Fruit fly (Drosophila melanogaster) whole organism, embryonic: ENCODE results near the gene CG8173.
A peak's percentile ranks its signal among the peaks of the same experiment; 100 is the strongest.

ENCODE experiments used
- CG12769 ChIP-seq: fragments of 200-800 bp; sonication (Bioruptor generic); optimal IDR thresholded peaks from 2 replicates; lab custom pipeline; 2019; ENCODE audit warnings: missing biosample characterization, mild to moderate bottlenecking, missing genetic modification characterization, moderate library complexity
- CG1602 ChIP-seq: fragments of 200-800 bp; sonication (Bioruptor generic); optimal IDR thresholded peaks from 3 replicates; lab custom pipeline; 2016; ENCODE audit warnings: missing biosample characterization, missing genetic modification characterization
- CG17328 ChIP-seq: fragments of 200-800 bp; sonication (Bioruptor generic); IDR thresholded peaks from 2 replicates; pipeline ENCODE4 v1.3.6; 2022; ENCODE audit warnings: missing biosample characterization, missing genetic modification characterization
- CG17385 ChIP-seq: fragments of 200-800 bp; sonication (Bioruptor generic); optimal IDR thresholded peaks from 3 replicates; lab custom pipeline; 2018; ENCODE audit warnings: missing biosample characterization, mild to moderate bottlenecking, missing genetic modification characterization
- CG1832 ChIP-seq: fragments of 200-800 bp; sonication (Bioruptor generic); optimal IDR thresholded peaks from 2 replicates; lab custom pipeline; 2017; ENCODE audit warnings: missing biosample characterization, mild to moderate bottlenecking, missing genetic modification characterization, inconsistent platforms
- CG30020 ChIP-seq: fragments of 200-800 bp; optimal IDR thresholded peaks from 2 replicates; lab custom pipeline; 2019; ENCODE audit warnings: missing biosample characterization, mild to moderate bottlenecking, missing genetic modification characterization, moderate library complexity
- CG34224 ChIP-seq: fragments of 200-800 bp; sonication (Bioruptor generic); IDR thresholded peaks from 3 replicates; pipeline ENCODE4 v1.3.6; 2022; ENCODE audit warnings: missing biosample characterization, missing genetic modification characterization; ENCODE audit not compliant: partially characterized antibody
- CG3838 ChIP-seq: fragments of 200-800 bp; sonication (Bioruptor generic); optimal IDR thresholded peaks from 3 replicates; lab custom pipeline; 2016; ENCODE audit warnings: missing biosample characterization, missing genetic modification characterization
- CG4360 ChIP-seq: fragments of 200-800 bp; sonication (Bioruptor generic); IDR thresholded peaks from 2 replicates; pipeline ENCODE4 v1.3.6; 2022; ENCODE audit warnings: missing biosample characterization, missing genetic modification characterization
- CG5245 ChIP-seq: fragments of 200-800 bp; sonication (Bioruptor generic); optimal IDR thresholded peaks from 3 replicates; lab custom pipeline; 2016; ENCODE audit warnings: missing biosample characterization, missing genetic modification characterization
- CG7271 ChIP-seq: fragments of 200-800 bp; sonication (Bioruptor generic); optimal IDR thresholded peaks from 2 replicates; lab custom pipeline; 2018; ENCODE audit warnings: missing biosample characterization, mild to moderate bottlenecking, missing genetic modification characterization, moderate library complexity
- CG7372 ChIP-seq: fragments of 200-800 bp; sonication (Bioruptor generic); IDR thresholded peaks from 2 replicates; pipeline ENCODE4 v1.3.6; 2022; ENCODE audit warnings: missing biosample characterization, missing genetic modification characterization
- CG7786 ChIP-seq: fragments of 200-800 bp; sonication (Bioruptor generic); optimal IDR thresholded peaks from 2 replicates; lab custom pipeline; 2016; ENCODE audit warnings: missing biosample characterization, missing genetic modification characterization
- CG7839 ChIP-seq: fragments of 200-800 bp; sonication (Bioruptor generic); optimal IDR thresholded peaks from 3 replicates; lab custom pipeline; 2018; ENCODE audit warnings: missing biosample characterization, mild to moderate bottlenecking, missing genetic modification characterization, moderate library complexity
- CG7963 ChIP-seq: fragments of 200-800 bp; sonication (Bioruptor generic); IDR thresholded peaks from 3 replicates; pipeline ENCODE4 v1.3.6; 2022; ENCODE audit warnings: missing biosample characterization, missing genetic modification characterization; ENCODE audit not compliant: partially characterized antibody
- CG7987 ChIP-seq: fragments of 200-800 bp; sonication (Bioruptor generic); optimal IDR thresholded peaks from 2 replicates; lab custom pipeline; 2018; ENCODE audit warnings: missing biosample characterization, mild to moderate bottlenecking, missing genetic modification characterization, moderate library complexity
- CG8089 ChIP-seq: fragments of 200-800 bp; sonication (Bioruptor generic); optimal IDR thresholded peaks from 3 replicates; lab custom pipeline; 2016; ENCODE audit warnings: missing biosample characterization, missing genetic modification characterization
- CG8281 ChIP-seq: fragments of 200-800 bp; sonication (Bioruptor generic); optimal IDR thresholded peaks from 2 replicates; lab custom pipeline; 2018; ENCODE audit warnings: missing biosample characterization, mild to moderate bottlenecking, missing genetic modification characterization, moderate library complexity
- CG8290 ChIP-seq, 3 experiments: fragments of 200-800 bp; sonication (Bioruptor generic); optimal IDR thresholded peaks; 2 replicates each; lab custom pipeline; 2016 to 2019; ENCODE audit warnings: missing biosample characterization in 3 of 3, missing genetic modification characterization in 3 of 3, mild to moderate bottlenecking in 2 of 3, moderate library complexity in 1 of 3
- Chrac-16 ChIP-seq: fragments of 200-800 bp; sonication (Bioruptor generic); optimal IDR thresholded peaks from 3 replicates; lab custom pipeline; 2016; ENCODE audit warnings: missing biosample characterization, missing genetic modification characterization
- Deaf1 ChIP-seq: fragments of 200-800 bp; optimal IDR thresholded peaks from 3 replicates; lab custom pipeline; 2019; ENCODE audit warnings: missing biosample characterization, mild to moderate bottlenecking, missing genetic modification characterization, moderate library complexity
- Doc3 ChIP-seq: fragments of 200-800 bp; sonication (Bioruptor generic); IDR thresholded peaks from 3 replicates; pipeline ENCODE4 v1.3.6; 2022; ENCODE audit warnings: missing biosample characterization, missing genetic modification characterization; ENCODE audit not compliant: partially characterized antibody
- Hey ChIP-seq: fragments of 200-800 bp; sonication (Bioruptor generic); optimal IDR thresholded peaks from 3 replicates; lab custom pipeline; 2018; ENCODE audit warnings: missing biosample characterization, mild to moderate bottlenecking, missing genetic modification characterization
- Neu2 ChIP-seq: fragments of 200-800 bp; sonication (Bioruptor generic); optimal IDR thresholded peaks from 3 replicates; lab custom pipeline; 2016; ENCODE audit warnings: missing biosample characterization, missing genetic modification characterization, borderline replicate concordance
- Optix ChIP-seq: fragments of 200-800 bp; sonication (Bioruptor generic); IDR thresholded peaks from 3 replicates; pipeline ENCODE4 v1.3.6; 2022; ENCODE audit warnings: missing biosample characterization, missing genetic modification characterization
- Poxn ChIP-seq: fragments of 200-800 bp; sonication (Bioruptor generic); IDR thresholded peaks from 2 replicates; pipeline ENCODE4 v1.3.6; 2022; ENCODE audit warnings: missing biosample characterization, missing genetic modification characterization
- Usf ChIP-seq: fragments of 200-800 bp; sonication (Bioruptor generic); optimal IDR thresholded peaks from 2 replicates; lab custom pipeline; 2017; ENCODE audit warnings: missing genotype, missing biosample characterization, missing genetic modification characterization
- ac ChIP-seq: fragments of 200-800 bp; sonication (Bioruptor generic); optimal IDR thresholded peaks from 3 replicates; lab custom pipeline; 2017; ENCODE audit warnings: missing biosample characterization, mild to moderate bottlenecking, missing genetic modification characterization
- bbx ChIP-seq: fragments of 200-800 bp; sonication (Bioruptor generic); IDR thresholded peaks from 2 replicates; pipeline ENCODE4 v1.3.6; 2022; ENCODE audit warnings: missing biosample characterization, missing genetic modification characterization; ENCODE audit not compliant: partially characterized antibody
- bigmax ChIP-seq: fragments of 200-800 bp; sonication (Bioruptor generic); optimal IDR thresholded peaks from 2 replicates; lab custom pipeline; 2018; ENCODE audit warnings: missing biosample characterization, mild to moderate bottlenecking, missing genetic modification characterization
- bsh ChIP-seq, 2 experiments: fragments of 200-800 bp; sonication (Bioruptor generic); optimal IDR thresholded peaks; 2 replicates each; lab custom pipeline; 2017 to 2018; ENCODE audit warnings: mild to moderate bottlenecking in 2 of 2, missing biosample characterization in 2 of 2, missing genetic modification characterization in 2 of 2, moderate library complexity in 1 of 2
- ci ChIP-seq: fragments of 200-800 bp; sonication (Bioruptor generic); IDR thresholded peaks from 3 replicates; pipeline ENCODE4 v1.3.6; 2022; ENCODE audit warnings: missing biosample characterization, missing genetic modification characterization
- dmrt99B ChIP-seq: fragments of 200-800 bp; sonication (Bioruptor generic); optimal IDR thresholded peaks from 2 replicates; lab custom pipeline; 2018; ENCODE audit warnings: missing biosample characterization, mild to moderate bottlenecking, missing genetic modification characterization, moderate library complexity
- ewg ChIP-seq: fragments of 200-800 bp; sonication (Bioruptor generic); optimal IDR thresholded peaks from 3 replicates; lab custom pipeline; 2017; ENCODE audit warnings: mild to moderate bottlenecking, missing biosample characterization, missing genetic modification reagents, missing genetic modification characterization
- fd3F ChIP-seq: fragments of 200-800 bp; sonication (Bioruptor generic); optimal IDR thresholded peaks from 2 replicates; lab custom pipeline; 2018; ENCODE audit warnings: missing biosample characterization, mild to moderate bottlenecking, missing genetic modification characterization, moderate library complexity
- gcm ChIP-seq: fragments of 200-800 bp; sonication (Bioruptor generic); optimal IDR thresholded peaks from 2 replicates; lab custom pipeline; 2019; ENCODE audit warnings: missing biosample characterization, mild to moderate bottlenecking, missing genetic modification characterization, moderate library complexity
- hkb ChIP-seq, 2 experiments: fragments of 200-800 bp in 1 of 2; fragments of >200 bp in 1 of 2; sonication (Bioruptor generic) in 1 of 2; IDR thresholded peaks in 1 of 2; optimal IDR thresholded peaks in 1 of 2; 2 replicates each; pipeline versions ENCODE4 v1.3.6 to Lab custom; 2017 to 2022; ENCODE audit warnings: missing biosample characterization in 1 of 2, missing genetic modification characterization in 1 of 2
- inv ChIP-seq: fragments of 200-800 bp; sonication (Bioruptor generic); IDR thresholded peaks from 2 replicates; pipeline ENCODE4 v1.3.6; 2022; ENCODE audit warnings: missing biosample characterization, missing genetic modification characterization; ENCODE audit not compliant: partially characterized antibody
- kah ChIP-seq: fragments of 200-800 bp; sonication (Bioruptor generic); optimal IDR thresholded peaks from 2 replicates; lab custom pipeline; 2018; ENCODE audit warnings: missing biosample characterization, mild to moderate bottlenecking, missing genetic modification characterization
- lbe ChIP-seq: fragments of 200-800 bp; sonication (Bioruptor generic); optimal IDR thresholded peaks from 2 replicates; lab custom pipeline; 2016; ENCODE audit warnings: missing biosample characterization, mild to moderate bottlenecking, missing genetic modification characterization
- lola ChIP-seq, 3 experiments: fragments of >200 bp in 2 of 3; fragments of 200-800 bp in 1 of 3; sonication (Bioruptor generic) in 1 of 3; optimal IDR thresholded peaks; 2 replicates each; lab custom pipeline; 2017 to 2019; ENCODE audit warnings: missing biosample characterization in 3 of 3, missing genetic modification characterization in 3 of 3, mild to moderate bottlenecking in 1 of 3, moderate library complexity in 1 of 3
- luna ChIP-seq: fragments of 200-800 bp; sonication (Bioruptor generic); optimal IDR thresholded peaks from 2 replicates; lab custom pipeline; 2016; ENCODE audit warnings: missing biosample characterization, missing genetic modification characterization
- org-1 ChIP-seq: fragments of 200-800 bp; sonication (Bioruptor generic); optimal IDR thresholded peaks from 2 replicates; lab custom pipeline; 2017; ENCODE audit warnings: missing biosample characterization, missing genetic modification characterization
- pfk ChIP-seq: fragments of 200-800 bp; sonication (Bioruptor generic); optimal IDR thresholded peaks from 2 replicates; lab custom pipeline; 2018; ENCODE audit warnings: missing biosample characterization, mild to moderate bottlenecking, missing genetic modification characterization, moderate library complexity
- ro ChIP-seq: fragments of 200-800 bp; sonication (Bioruptor generic); IDR thresholded peaks from 2 replicates; pipeline ENCODE4 v1.3.6; 2022; ENCODE audit warnings: missing biosample characterization, missing genetic modification characterization
- shn ChIP-seq: fragments of 200-800 bp; sonication (Bioruptor generic); optimal IDR thresholded peaks from 3 replicates; lab custom pipeline; 2016; ENCODE audit warnings: missing biosample characterization, missing genetic modification characterization
- slou ChIP-seq: fragments of 200-800 bp; sonication (Bioruptor generic); optimal IDR thresholded peaks from 3 replicates; lab custom pipeline; 2016; ENCODE audit warnings: missing biosample characterization, missing genetic modification characterization
- tna ChIP-seq: fragments of 200-800 bp; sonication (Bioruptor generic); IDR thresholded peaks from 2 replicates; pipeline ENCODE4 v1.3.6; 2022; ENCODE audit warnings: missing biosample characterization, missing genetic modification characterization; ENCODE audit not compliant: partially characterized antibody
- vvl ChIP-seq: fragments of 200-800 bp; sonication (Bioruptor generic); IDR thresholded peaks from 2 replicates; pipeline ENCODE4 v1.3.6; 2022; ENCODE audit warnings: missing biosample characterization, missing genetic modification characterization

CG8173 gene

DNA sequence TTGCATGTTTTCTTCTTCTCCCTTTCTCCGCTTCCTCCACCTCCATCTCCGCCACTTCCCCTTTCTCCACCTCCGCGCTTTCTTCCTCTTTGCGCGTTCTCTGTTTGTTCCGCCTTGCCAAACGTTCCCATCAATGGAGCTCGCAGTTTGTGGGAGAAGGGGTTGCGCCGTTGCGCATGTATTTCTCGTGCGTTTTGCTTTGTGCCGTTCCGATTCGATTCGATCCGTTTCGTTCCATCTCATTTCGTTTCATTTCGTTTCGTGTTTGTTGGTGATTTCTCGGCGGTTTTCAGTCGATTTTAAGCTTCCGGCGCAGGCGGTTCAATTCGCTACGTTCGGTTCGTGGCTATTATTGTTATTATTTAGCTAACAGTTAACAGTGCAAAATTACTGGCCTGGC is 13.5 kb upstream of the CG8173 start (continued):
- TF ChIP-seq bigmax: no peak
- TF ChIP-seq luna (GFP tag; lab: Kevin White, UChicago): no peak
- no peak for TF ChIP-seq CG4360 (GFP tag; lab: Robert Waterston, UW)
- TF ChIP-seq lola (GFP tag; optimal IDR thresholded peaks at IDR 0.05; lab: Kevin White, UChicago): no peak
- no peak for TF ChIP-seq Hey (tag; lab: Kevin White, UChicago)
- no peak for TF ChIP-seq CG1832
- peak; percentile 19 for TF ChIP-seq CG7839 (tag; lab: Kevin White, UChicago)
- peak; percentile 40 for TF ChIP-seq CG30020 (tag; lab: Kevin White, UChicago)
- TF ChIP-seq CG1602 (GFP tag; lab: Kevin White, UChicago): no peak
- TF ChIP-seq hkb (optimal IDR thresholded peaks at IDR 0.05; lab: Kevin White, UChicago): no peak
- no peak for TF ChIP-seq hkb (GFP tag; IDR thresholded peaks at IDR 0.05; lab: Robert Waterston, UW)
- TF ChIP-seq ac (GFP tag; lab: Kevin White, UChicago): no peak
- TF ChIP-seq lbe: no peak
- no peak for TF ChIP-seq CG7786 (GFP tag; lab: Kevin White, UChicago)
- no peak for TF ChIP-seq CG3838 (GFP tag; lab: Kevin White, UChicago)
- no peak for TF ChIP-seq ro (GFP tag; lab: Robert Waterston, UW)
- no peak for TF ChIP-seq fd3F (GFP tag; lab: Kevin White, UChicago)
- TF ChIP-seq kah (GFP tag; lab: Kevin White, UChicago): no peak
- TF ChIP-seq CG7963: 0 out of 3 replicates have a peak, but pooled peaks have one; percentile 21
- peak; percentile 22 for TF ChIP-seq CG7987 (GFP tag; lab: Kevin White, UChicago)
- no peak for TF ChIP-seq Doc3 (GFP tag; lab: Robert Waterston, UW)
- TF ChIP-seq CG8281 (tag; lab: Kevin White, UChicago): no peak
- TF ChIP-seq CG12769: peak; percentile 70
- no peak for TF ChIP-seq Neu2 (GFP tag; lab: Kevin White, UChicago)
- TF ChIP-seq CG17385 (GFP tag; lab: Kevin White, UChicago): peak; percentile 78
- peak; percentile 54 for TF ChIP-seq ewg (GFP tag; lab: Kevin White, UChicago)
- TF ChIP-seq CG5245 (GFP tag; lab: Kevin White, UChicago): no peak
- peak; percentile 42 for TF ChIP-seq Deaf1
- TF ChIP-seq CG8089 (GFP tag; lab: Kevin White, UChicago): no peak
- 0 out of 2 replicates have a peak, but pooled peaks have one; percentile 15 for TF ChIP-seq vvl (GFP tag; lab: Robert Waterston, UW)
- TF ChIP-seq bbx (GFP tag; lab: Robert Waterston, UW): 0 out of 2 replicates have a peak, but pooled peaks have one; percentile 37
- TF ChIP-seq pfk (GFP tag; lab: Kevin White, UChicago): peak; percentile 100
- no peak for TF ChIP-seq org-1
- no peak for TF ChIP-seq CG7372
- peak; percentile 18; the same call in 1 of the 2 replicates for TF ChIP-seq CG17328
- peak; percentile 68 for TF ChIP-seq CG8290 (GFP tag; optimal IDR thresholded peaks at IDR 0.05; lab: Kevin White, UChicago)
- peak; percentile 66 to 67 for TF ChIP-seq CG8290 (tag; optimal IDR thresholded peaks at IDR 0.05; lab: Kevin White, UChicago)
- TF ChIP-seq dmrt99B: no peak
- no peak for TF ChIP-seq Poxn (GFP tag; lab: Robert Waterston, UW)
- TF ChIP-seq Usf (GFP tag; lab: Kevin White, UChicago): no peak
- no peak for TF ChIP-seq bsh (GFP tag; optimal IDR thresholded peaks at IDR 0.05; lab: Kevin White, UChicago)
- no peak for TF ChIP-seq CG34224 (GFP tag; lab: Robert Waterston, UW)
- no peak for TF ChIP-seq slou (GFP tag; lab: Kevin White, UChicago)
- TF ChIP-seq CG7271 (tag; lab: Kevin White, UChicago): no peak
- no peak for TF ChIP-seq tna (GFP tag; lab: Robert Waterston, UW)
- no peak for TF ChIP-seq Optix (GFP tag; lab: Robert Waterston, UW)
- TF ChIP-seq Chrac-16 (GFP tag; lab: Kevin White, UChicago): no peak
- peak; percentile 1 for TF ChIP-seq gcm (GFP tag; lab: Kevin White, UChicago)
- TF ChIP-seq ci (GFP tag; lab: Robert Waterston, UW): peak; percentile 58; the same call in 2 of the 3 replicates
- TF ChIP-seq inv (GFP tag; lab: Robert Waterston, UW): no peak
- TF ChIP-seq shn (GFP tag; lab: Kevin White, UChicago): no peak
